Worm (Caenorhabditis elegans): ENCODE results near the gene cyn-6.

Gene cyn-6

DNA sequence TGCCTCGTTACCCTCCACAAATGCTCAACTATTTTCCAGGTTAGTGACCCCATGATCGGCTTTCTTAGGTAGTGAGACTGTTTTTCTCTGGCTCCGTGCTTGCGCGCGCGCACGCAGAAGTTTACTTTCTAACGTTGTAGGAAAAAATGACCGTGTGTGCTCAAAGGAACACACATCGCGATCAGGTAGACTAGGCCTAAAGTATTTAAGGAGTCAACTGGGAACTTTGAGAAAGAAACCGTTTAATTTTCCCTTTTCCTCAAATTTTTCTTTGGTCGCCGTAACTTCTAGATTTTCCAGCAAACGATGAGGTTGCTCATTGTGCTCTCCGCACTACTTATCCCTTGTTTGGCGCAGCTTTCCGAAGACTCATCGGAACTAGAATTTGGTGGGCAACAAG lies 32.8 kb upstream of the cyn-6 start, which contains the start of gene idpp-1:
idpp-1 (plus strand) TSS at position 301 of the 400 bp plus-strand sequence.
- no peak for TF ChIP-seq him-1 (tag; optimal IDR thresholded peaks at IDR 0.05)

ce11 chrIII:744459-744858 lies 28.8 kb upstream of the cyn-6 start:
- TF ChIP-seq tlf-1 (GFP tag; optimal IDR thresholded peaks at IDR 0.05) (no peak), K11D2.4 (GFP tag; IDR thresholded peaks at IDR 0.05) (no peak), lin-26 (GFP tag; IDR thresholded peaks at IDR 0.05) (no peak), lag-1 (GFP tag; IDR thresholded peaks at IDR 0.05) (no peak), repo-1 (tag; optimal IDR thresholded peaks at IDR 0.05) (no peak), nfya-2 (GFP tag; IDR thresholded peaks at IDR 0.05) (no peak), rpc-1 (optimal IDR thresholded peaks at IDR 0.05) (no peak), rpc-1 (tag; optimal IDR thresholded peaks at IDR 0.05) (no peak), bed-2 (GFP tag; IDR thresholded peaks at IDR 0.05) (no peak), Y67H2A.10 (GFP tag; conservative IDR thresholded peaks at IDR 0.05) (no peak), lin-40 (tag; optimal IDR thresholded peaks at IDR 0.05) (no peak), F57A8.1 (GFP tag; optimal IDR thresholded peaks at IDR 0.05) (no peak), cebp-1 (GFP tag; IDR thresholded peaks at IDR 0.05) (no peak), cebp-1 (tag; optimal IDR thresholded peaks at IDR 0.05) (no peak), ztf-6 (GFP tag; IDR thresholded peaks at IDR 0.05) (no peak), ztf-25 (GFP tag; IDR thresholded peaks at IDR 0.05) (no peak), attf-3 (GFP tag; conservative IDR thresholded peaks at IDR 0.05) (no peak), snpc-1.3 (tag; optimal IDR thresholded peaks at IDR 0.05; ENCODE audit: insufficient read depth) (no peak), ztf-22 (GFP tag; optimal IDR thresholded peaks at IDR 0.05) (no peak), egl-18 (GFP tag; IDR thresholded peaks at IDR 0.05) (no peak), egrh-3 (GFP tag; IDR thresholded peaks at IDR 0.05) (no peak)

- no peak for TF ChIP-seq nhr-179 (tag; optimal IDR thresholded peaks at IDR 0.05)
- no peak for TF ChIP-seq mxl-1 (tag; optimal IDR thresholded peaks at IDR 0.05)
- TF ChIP-seq Y95B8A.8 (GFP tag; IDR thresholded peaks at IDR 0.05): no peak
- TF ChIP-seq F33H1.4 (GFP tag; IDR thresholded peaks at IDR 0.05): no peak
- no peak for TF ChIP-seq ceh-79 (tag; optimal IDR thresholded peaks at IDR 0.05)
Observed at ce11 chrIII:748782-749181, 24.4 kb upstream of the cyn-6 start.

- TF ChIP-seq lsy-27 (tag; optimal IDR thresholded peaks at IDR 0.05; ENCODE audit: borderline replicate concordance, insufficient read depth) (no peak), T07F8.4 (tag; optimal IDR thresholded peaks at IDR 0.05) (no peak), attf-6 (GFP tag; IDR thresholded peaks at IDR 0.05) (no peak), Y56A3A.18 (GFP tag; IDR thresholded peaks at IDR 0.05) (no peak), Y53G8AR.9 (GFP tag; conservative IDR thresholded peaks at IDR 0.05) (no peak), snpc-4 (GFP tag; optimal IDR thresholded peaks at IDR 0.05) (no peak), snpc-4 (tag; optimal IDR thresholded peaks at IDR 0.05) (no peak), snpc-1.1 (tag; optimal IDR thresholded peaks at IDR 0.05; ENCODE audit: insufficient read depth) (no peak), sea-2 (GFP tag; IDR thresholded peaks at IDR 0.05) (no peak), nfyb-1 (GFP tag; IDR thresholded peaks at IDR 0.05) (no peak), ceh-79 (tag; optimal IDR thresholded peaks at IDR 0.05) (no peak), ztf-26 (tag; optimal IDR thresholded peaks at IDR 0.05) (no peak), snpc-1.3 (tag; optimal IDR thresholded peaks at IDR 0.05; ENCODE audit: insufficient read depth) (no peak), ccch-3 (GFP tag; optimal IDR thresholded peaks at IDR 0.05) (no peak), Y79H2A.3 (GFP tag; conservative IDR thresholded peaks at IDR 0.05) (no peak), nhr-90 (tag; optimal IDR thresholded peaks at IDR 0.05) (no peak), Y95B8A.8 (GFP tag; IDR thresholded peaks at IDR 0.05) (no peak), mcd-1 (GFP tag; IDR thresholded peaks at IDR 0.05) (no peak)
Observed at ce11 chrIII:750028-750427, 23.2 kb upstream of the cyn-6 start.
